Worm (Caenorhabditis elegans) whole organism, L4/young adult: ENCODE data around the gene F02C12.1.

Experiments
- dao-5 ChIP-seq: sonication (generic microtip); optimal IDR thresholded peaks from 2 replicates; lab custom pipeline; 2016; ENCODE audit warnings: missing genotype, missing genetic modification characterization, moderate library complexity, missing compliant biosample characterization
- him-1 ChIP-seq: sonication (generic microtip); optimal IDR thresholded peaks from 2 replicates; lab custom pipeline; 2016; ENCODE audit warnings: missing genotype, missing genetic modification reagents, missing genetic modification characterization, missing compliant biosample characterization

DNA sequence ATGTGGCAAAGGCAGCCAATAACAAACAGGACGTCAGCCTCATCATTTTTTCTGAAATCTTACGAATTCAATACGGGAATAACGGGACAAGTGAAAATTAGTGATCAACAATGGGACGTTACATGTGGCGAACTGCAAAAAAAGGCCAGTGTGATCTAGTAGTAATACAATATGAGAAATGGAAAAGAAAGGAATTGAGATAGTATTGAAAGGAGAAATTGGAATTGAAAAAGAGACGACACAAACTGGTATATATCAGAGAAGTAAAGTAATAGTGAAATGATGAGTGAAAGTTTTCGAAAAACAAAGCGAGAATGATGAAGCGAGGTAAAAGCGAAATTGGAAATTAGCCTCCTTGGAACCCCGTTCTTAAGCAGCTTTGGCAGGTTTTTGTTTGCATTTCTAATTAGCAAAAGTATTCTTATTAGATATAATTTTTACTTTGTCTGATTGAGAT, 14.4 kb upstream of the F02C12.1 start, which contains the start of gene C49F8.3:
- TF ChIP-seq dao-5 (tag; lab: Kevin White, UChicago) = no peak
- TF ChIP-seq him-1 (tag; lab: Kevin White, UChicago) = no peak
